Fruit fly (Drosophila melanogaster) whole organism, prepupa: ENCODE measurements around the gene bwa.

Source experiments
- Blimp-1 ChIP-seq: fragments of 200-800 bp; sonication (Bioruptor generic); optimal IDR thresholded peaks from 3 replicates; lab custom pipeline; 2017; ENCODE audit warnings: missing biosample characterization, missing genetic modification characterization, mild to moderate bottlenecking, moderate library complexity, missing genetic modification reagents
- CG10631 ChIP-seq: fragments of 200-800 bp; sonication (Bioruptor generic); optimal IDR thresholded peaks from 2 replicates; lab custom pipeline; 2016; ENCODE audit warnings: missing biosample characterization, missing genetic modification characterization
- CG10669 ChIP-seq: fragments of 200-800 bp; sonication (Bioruptor generic); optimal IDR thresholded peaks from 3 replicates; lab custom pipeline; 2018; ENCODE audit warnings: missing biosample characterization, mild to moderate bottlenecking, missing genetic modification characterization, moderate library complexity
- CG11294 ChIP-seq: fragments of 200-800 bp; sonication (Bioruptor generic); IDR thresholded peaks from 2 replicates; pipeline ENCODE4 v1.3.6; 2022; ENCODE audit warnings: missing biosample characterization, missing genetic modification characterization
- CG11762 ChIP-seq: fragments of 200-800 bp; sonication (Bioruptor generic); optimal IDR thresholded peaks from 3 replicates; lab custom pipeline; 2016; ENCODE audit warnings: missing biosample characterization, missing genetic modification characterization; ENCODE audit not compliant: insufficient read depth
- CG11902 ChIP-seq: fragments of 200-800 bp; sonication (Bioruptor generic); optimal IDR thresholded peaks from 3 replicates; lab custom pipeline; 2016; ENCODE audit warnings: missing biosample characterization, missing genetic modification characterization
- CG15336 ChIP-seq: fragments of 200-800 bp; sonication (Bioruptor generic); IDR thresholded peaks from 2 replicates; pipeline ENCODE4 v1.3.6; 2022; ENCODE audit warnings: missing biosample characterization, missing genetic modification characterization
- CG1621 ChIP-seq: fragments of 200-800 bp; sonication (Bioruptor generic); optimal IDR thresholded peaks from 3 replicates; lab custom pipeline; 2018; ENCODE audit warnings: missing biosample characterization, mild to moderate bottlenecking, missing genetic modification characterization
- CG16779 ChIP-seq: fragments of 200-800 bp; sonication (Bioruptor generic); optimal IDR thresholded peaks from 3 replicates; lab custom pipeline; 2017; ENCODE audit warnings: missing biosample characterization, mild to moderate bottlenecking, missing genetic modification characterization
- CG31627 ChIP-seq: fragments of 200-800 bp; sonication (Bioruptor generic); optimal IDR thresholded peaks from 3 replicates; lab custom pipeline; 2016; ENCODE audit warnings: missing biosample characterization, missing genetic modification characterization
- CG32006 ChIP-seq: fragments of 200-800 bp; sonication (Bioruptor generic); optimal IDR thresholded peaks from 3 replicates; lab custom pipeline; 2017; ENCODE audit warnings: missing biosample characterization, mild to moderate bottlenecking, missing genetic modification characterization
- CG34406 ChIP-seq: fragments of 200-800 bp; sonication (Bioruptor generic); optimal IDR thresholded peaks from 3 replicates; lab custom pipeline; 2016; ENCODE audit warnings: missing biosample characterization, missing genetic modification characterization
- CG3919 ChIP-seq: fragments of 200-800 bp; sonication (Bioruptor generic); optimal IDR thresholded peaks from 3 replicates; lab custom pipeline; 2016; ENCODE audit warnings: missing biosample characterization, missing genetic modification characterization
- CG4318 ChIP-seq: fragments of 200-800 bp; sonication (Bioruptor generic); optimal IDR thresholded peaks from 3 replicates; lab custom pipeline; 2017; ENCODE audit warnings: missing biosample characterization, mild to moderate bottlenecking, missing genetic modification characterization
- CG6163 ChIP-seq: fragments of 200-800 bp; sonication (Bioruptor generic); IDR thresholded peaks from 3 replicates; pipeline ENCODE4 v1.3.6; 2022; ENCODE audit warnings: missing biosample characterization, missing genetic modification characterization
- CG6276 ChIP-seq: fragments of 200-800 bp; sonication (Bioruptor generic); optimal IDR thresholded peaks from 2 replicates; lab custom pipeline; 2017; ENCODE audit warnings: missing biosample characterization, mild to moderate bottlenecking, missing genetic modification characterization
- CG6792 ChIP-seq: fragments of 200-800 bp; sonication (Bioruptor generic); optimal IDR thresholded peaks from 3 replicates; lab custom pipeline; 2016; ENCODE audit warnings: missing biosample characterization, missing genetic modification characterization
- CG6808 ChIP-seq: fragments of 200-800 bp; sonication (Bioruptor generic); optimal IDR thresholded peaks from 3 replicates; lab custom pipeline; 2017; ENCODE audit warnings: missing biosample characterization, missing genetic modification characterization, mild to moderate bottlenecking, moderate library complexity, missing genetic modification reagents
- CG6854 ChIP-seq: fragments of 200-800 bp; sonication (Bioruptor generic); optimal IDR thresholded peaks from 2 replicates; lab custom pipeline; 2017; ENCODE audit warnings: missing biosample characterization, mild to moderate bottlenecking, missing genetic modification characterization
- CG7368 ChIP-seq: fragments of 200-800 bp; sonication (Bioruptor generic); optimal IDR thresholded peaks from 3 replicates; lab custom pipeline; 2016; ENCODE audit warnings: missing biosample characterization, missing genetic modification characterization
- CG8119 ChIP-seq: fragments of 200-800 bp; sonication (Bioruptor generic); IDR thresholded peaks from 3 replicates; pipeline ENCODE4 v1.3.6; 2022; ENCODE audit warnings: missing biosample characterization, missing genetic modification characterization
- CG8319 ChIP-seq: fragments of 200-800 bp; sonication (Bioruptor generic); optimal IDR thresholded peaks from 3 replicates; lab custom pipeline; 2016; ENCODE audit warnings: missing biosample characterization, missing genetic modification characterization
- CG8632 ChIP-seq: fragments of 200-800 bp; sonication (Bioruptor generic); optimal IDR thresholded peaks from 3 replicates; lab custom pipeline; 2016; ENCODE audit warnings: missing biosample characterization, missing genetic modification characterization
- CG9139 ChIP-seq: fragments of 200-800 bp; sonication (Bioruptor generic); optimal IDR thresholded peaks from 3 replicates; lab custom pipeline; 2017; ENCODE audit warnings: missing biosample characterization, mild to moderate bottlenecking, missing genetic modification characterization
- Eip75B ChIP-seq: fragments of 200-800 bp; sonication (Bioruptor generic); optimal IDR thresholded peaks from 3 replicates; lab custom pipeline; 2016; ENCODE audit warnings: missing biosample characterization, missing genetic modification characterization
- Eip78C ChIP-seq: fragments of 200-800 bp; sonication (Bioruptor generic); peaks from one replicate; lab custom pipeline; 2016; ENCODE audit warnings: missing biosample characterization, missing genetic modification characterization
- Eip93F ChIP-seq: fragments of 200-800 bp; sonication (Bioruptor generic); optimal IDR thresholded peaks from 2 replicates; lab custom pipeline; 2016; ENCODE audit warnings: missing biosample characterization, mild to moderate bottlenecking, missing genetic modification characterization
- Ets21C ChIP-seq: fragments of 200-800 bp; sonication (Bioruptor generic); optimal IDR thresholded peaks from 3 replicates; lab custom pipeline; 2016; ENCODE audit warnings: missing biosample characterization, missing genetic modification characterization
- Ets96B ChIP-seq: fragments of 200-800 bp; optimal IDR thresholded peaks from 2 replicates; lab custom pipeline; 2019; ENCODE audit warnings: missing biosample characterization, mild to moderate bottlenecking, missing genetic modification characterization, moderate library complexity
- Hr38 ChIP-seq: sonication (Bioruptor generic); optimal IDR thresholded peaks from 2 replicates; lab custom pipeline; 2016; ENCODE audit warnings: missing biosample characterization, missing genetic modification characterization
- Hr39 ChIP-seq: fragments of 200-800 bp; sonication (Bioruptor generic); optimal IDR thresholded peaks from 2 replicates; lab custom pipeline; 2016; ENCODE audit warnings: missing biosample characterization, missing genetic modification characterization
- Hr4 ChIP-seq: fragments of 200-800 bp; sonication (Bioruptor generic); optimal IDR thresholded peaks from 3 replicates; lab custom pipeline; 2016; ENCODE audit warnings: missing biosample characterization, missing genetic modification characterization
- Lpt ChIP-seq: fragments of 200-800 bp; sonication (Bioruptor generic); optimal IDR thresholded peaks from 3 replicates; lab custom pipeline; 2016; ENCODE audit warnings: missing biosample characterization, missing genetic modification characterization
- Met ChIP-seq: fragments of 200-800 bp; sonication (Bioruptor generic); optimal IDR thresholded peaks from 3 replicates; lab custom pipeline; 2016; ENCODE audit warnings: missing biosample characterization, missing genetic modification characterization
- OdsH ChIP-seq: fragments of 200-800 bp; sonication (Bioruptor generic); optimal IDR thresholded peaks from 3 replicates; lab custom pipeline; 2016; ENCODE audit warnings: missing biosample characterization, missing genetic modification characterization
- Smox ChIP-seq: fragments of 200-800 bp; sonication (Bioruptor generic); optimal IDR thresholded peaks from 3 replicates; lab custom pipeline; 2016; ENCODE audit warnings: missing biosample characterization, missing genetic modification characterization
- Sox102F ChIP-seq: fragments of 200-800 bp; sonication (Bioruptor generic); optimal IDR thresholded peaks from 2 replicates; lab custom pipeline; 2016; ENCODE audit warnings: missing biosample characterization, mild to moderate bottlenecking, missing genetic modification characterization
- Sox14 ChIP-seq: fragments of 200-800 bp; sonication (Bioruptor generic); optimal IDR thresholded peaks from 3 replicates; lab custom pipeline; 2016; ENCODE audit warnings: missing biosample characterization, missing genetic modification characterization
- Sox15 ChIP-seq: fragments of 200-800 bp; sonication (Bioruptor generic); optimal IDR thresholded peaks from 3 replicates; lab custom pipeline; 2016; ENCODE audit warnings: missing biosample characterization, missing genetic modification characterization
- acj6 ChIP-seq: fragments of 200-800 bp; sonication (Bioruptor generic); optimal IDR thresholded peaks from 3 replicates; lab custom pipeline; 2016; ENCODE audit warnings: missing biosample characterization, missing genetic modification characterization
- dsx ChIP-seq: fragments of 200-800 bp; optimal IDR thresholded peaks from 3 replicates; lab custom pipeline; 2019; ENCODE audit warnings: missing biosample characterization, mild to moderate bottlenecking, missing genetic modification characterization, moderate library complexity; ENCODE audit not compliant: poor library complexity, severe bottlenecking
- eg ChIP-seq: fragments of 200-800 bp; sonication (Bioruptor generic); IDR thresholded peaks from 3 replicates; pipeline ENCODE4 v1.3.6; 2022; ENCODE audit warnings: missing biosample characterization, missing genetic modification characterization
- esn ChIP-seq: fragments of 200-800 bp; sonication (Bioruptor generic); optimal IDR thresholded peaks from 2 replicates; lab custom pipeline; 2016; ENCODE audit warnings: missing biosample characterization, mild to moderate bottlenecking, missing genetic modification characterization, moderate library complexity
- fd59A ChIP-seq: fragments of 200-800 bp; sonication (Bioruptor generic); optimal IDR thresholded peaks from 2 replicates; lab custom pipeline; 2017; ENCODE audit warnings: missing biosample characterization, mild to moderate bottlenecking, missing genetic modification characterization, missing genetic modification reagents
- fd85E ChIP-seq: fragments of 200-800 bp; sonication (Bioruptor generic); optimal IDR thresholded peaks from 3 replicates; lab custom pipeline; 2016; ENCODE audit warnings: missing biosample characterization, missing genetic modification characterization
- net ChIP-seq: fragments of 200-800 bp; sonication (Bioruptor generic); optimal IDR thresholded peaks from 3 replicates; lab custom pipeline; 2016; ENCODE audit warnings: missing biosample characterization, missing genetic modification characterization
- pdm3 ChIP-seq: fragments of 200-800 bp; sonication (Bioruptor generic); optimal IDR thresholded peaks from 3 replicates; lab custom pipeline; 2016; ENCODE audit warnings: missing biosample characterization, missing genetic modification characterization
- salr ChIP-seq, 2 experiments: fragments of 200-800 bp; sonication (Bioruptor generic); optimal IDR thresholded peaks; 3 replicates each; lab custom pipeline; 2016 to 2018; ENCODE audit warnings: missing biosample characterization in 2 of 2, missing genetic modification characterization in 2 of 2, mild to moderate bottlenecking in 1 of 2
- spab ChIP-seq: fragments of 200-800 bp; sonication (Bioruptor generic); optimal IDR thresholded peaks from 2 replicates; lab custom pipeline; 2017; ENCODE audit warnings: missing biosample characterization, mild to moderate bottlenecking, missing genetic modification characterization, missing genetic modification reagents
- ss ChIP-seq, 2 experiments: fragments of 200-800 bp; sonication (Bioruptor generic); optimal IDR thresholded peaks; 2 replicates in 1 of 2; 3 replicates in 1 of 2; lab custom pipeline; 2017 to 2018; ENCODE audit warnings: mild to moderate bottlenecking in 2 of 2, missing biosample characterization in 2 of 2, missing genetic modification characterization in 2 of 2, moderate library complexity in 1 of 2
- svp ChIP-seq: fragments of 200-800 bp; sonication (Bioruptor generic); peaks from one replicate; lab custom pipeline; 2016; ENCODE audit warnings: missing biosample characterization, missing genetic modification characterization
- topi ChIP-seq: fragments of 200-800 bp; sonication (Bioruptor generic); optimal IDR thresholded peaks from 3 replicates; lab custom pipeline; 2016; ENCODE audit warnings: missing biosample characterization, missing genetic modification characterization
- vri ChIP-seq: fragments of 200-800 bp; sonication (Bioruptor generic); optimal IDR thresholded peaks from 3 replicates; lab custom pipeline; 2016; ENCODE audit warnings: missing biosample characterization, mild to moderate bottlenecking, missing genetic modification characterization

The bwa gene

DNA sequence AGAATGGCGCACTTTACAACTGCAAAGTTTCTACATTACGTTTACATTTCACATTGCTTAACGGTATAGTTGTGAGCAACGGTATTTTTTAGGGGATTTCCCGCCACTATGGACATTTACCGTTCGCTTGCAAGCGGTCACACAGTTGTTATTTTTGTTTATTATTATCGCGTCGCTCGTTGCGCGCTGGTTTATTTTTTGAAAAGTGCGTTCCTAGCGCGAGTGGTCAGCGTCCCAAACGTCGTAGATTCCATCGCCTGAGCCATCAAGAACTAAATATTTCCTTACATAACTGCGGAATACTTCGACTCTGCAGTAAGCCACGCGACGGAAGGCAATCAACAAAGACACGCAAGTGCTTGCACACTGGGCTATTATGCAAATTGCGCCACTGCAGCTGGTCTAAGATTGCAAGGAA lies at the start of gene bwa:
TSS of gene bwa (plus strand) at position 159 of the 418 bp plus-strand sequence.
- TF ChIP-seq Eip75B (GFP tag; lab: Kevin White, UChicago), result no peak
- TF ChIP-seq CG4318 (GFP tag; lab: Kevin White, UChicago), result no peak
- TF ChIP-seq ss (GFP tag; optimal IDR thresholded peaks at IDR 0.05; lab: Kevin White, UChicago), result peak; percentile 43 to 52
- no peak for TF ChIP-seq CG9139
- TF ChIP-seq spab (GFP tag; lab: Kevin White, UChicago), result no peak
- TF ChIP-seq vri (GFP tag; lab: Kevin White, UChicago), result no peak
- TF ChIP-seq Eip78C (GFP tag; lab: Kevin White, UChicago), result peak; percentile 74
- TF ChIP-seq CG10669, result no peak
- TF ChIP-seq CG6808, result no peak
- TF ChIP-seq Met (GFP tag; lab: Kevin White, UChicago), result no peak
- TF ChIP-seq CG11902, result no peak
- no peak for TF ChIP-seq svp (GFP tag; lab: Kevin White, UChicago)
- TF ChIP-seq CG1621, result no peak
- no peak for TF ChIP-seq fd85E (GFP tag; lab: Kevin White, UChicago)
- TF ChIP-seq CG3919 (GFP tag; lab: Kevin White, UChicago), result peak; percentile 29
- no peak for TF ChIP-seq Sox102F (GFP tag; lab: Kevin White, UChicago)
- TF ChIP-seq net (GFP tag; lab: Kevin White, UChicago), result no peak
- TF ChIP-seq Lpt (GFP tag; lab: Kevin White, UChicago), result no peak
- TF ChIP-seq Blimp-1 (GFP tag; lab: Kevin White, UChicago), result no peak
- TF ChIP-seq CG32006, result no peak
- no peak for TF ChIP-seq CG8119
- peak; percentile 45 for TF ChIP-seq Sox14 (GFP tag; lab: Kevin White, UChicago)
- no peak for TF ChIP-seq CG6276 (GFP tag; lab: Kevin White, UChicago)
- no peak for TF ChIP-seq Hr38 (GFP tag; lab: Kevin White, UChicago)
- peak; percentile 0 for TF ChIP-seq CG6854 (GFP tag; lab: Kevin White, UChicago)
- TF ChIP-seq CG16779 (tag; lab: Kevin White, UChicago), result peak; percentile 4
- TF ChIP-seq Eip93F (GFP tag; lab: Kevin White, UChicago), result no peak
- no peak for TF ChIP-seq salr (GFP tag; optimal IDR thresholded peaks at IDR 0.05; lab: Kevin White, UChicago)
- TF ChIP-seq CG15336 (GFP tag; lab: Robert Waterston, UW), result peak; percentile 29; the same call in 1 of the 2 replicates
- TF ChIP-seq pdm3, result no peak
- no peak for TF ChIP-seq Sox15 (GFP tag; lab: Kevin White, UChicago)
- no peak for TF ChIP-seq fd59A (GFP tag; lab: Kevin White, UChicago)
- no peak for TF ChIP-seq CG7368
- TF ChIP-seq CG11762 (GFP tag; lab: Kevin White, UChicago), result no peak
- TF ChIP-seq dsx (GFP tag; lab: Kevin White, UChicago), result no peak
- TF ChIP-seq Smox (GFP tag; lab: Kevin White, UChicago), result no peak
- no peak for TF ChIP-seq Hr4
- TF ChIP-seq CG34406 (GFP tag; lab: Kevin White, UChicago), result no peak
- TF ChIP-seq acj6, result no peak
- TF ChIP-seq CG8632 (GFP tag; lab: Kevin White, UChicago), result no peak
- no peak for TF ChIP-seq topi
- TF ChIP-seq CG6163 (GFP tag; lab: Robert Waterston, UW), result no peak
- TF ChIP-seq CG10631 (GFP tag; lab: Kevin White, UChicago), result no peak
- no peak for TF ChIP-seq OdsH (GFP tag; lab: Kevin White, UChicago)
- TF ChIP-seq CG8319 (GFP tag; lab: Kevin White, UChicago), result no peak
- no peak for TF ChIP-seq CG11294 (GFP tag; lab: Robert Waterston, UW)
- no peak for TF ChIP-seq Ets96B
- TF ChIP-seq Hr39 (GFP tag; lab: Kevin White, UChicago), result no peak
- no peak for TF ChIP-seq Ets21C
- no peak for TF ChIP-seq eg (GFP tag; lab: Robert Waterston, UW)
- TF ChIP-seq CG6792 (GFP tag; lab: Kevin White, UChicago), result no peak
- peak; percentile 1 for TF ChIP-seq esn (GFP tag; lab: Kevin White, UChicago)
- no peak for TF ChIP-seq CG31627 (GFP tag; lab: Kevin White, UChicago)
